Fruit fly (Drosophila melanogaster): Measurements from ENCODE around the gene Hgsnat.

- TF ChIP-seq h (optimal IDR thresholded peaks at IDR 0.05), result no peak
- no peak for TF ChIP-seq psq (optimal IDR thresholded peaks at IDR 0.05)
- no peak for TF ChIP-seq ttk (optimal IDR thresholded peaks at IDR 0.05)
- TF ChIP-seq Myc (optimal IDR thresholded peaks at IDR 0.05), result no peak
- TF ChIP-seq Sin3A (optimal IDR thresholded peaks at IDR 0.05), result no peak
Measured at dm6 chrX:4958872-4959271, 40.3 kb downstream of the Hgsnat start.

Measured in Kc167 (cell line).